Fruit fly (Drosophila melanogaster) whole organism, embryonic: Measurements from ENCODE around the gene meigo.
A peak's percentile ranks its signal among the peaks of the same experiment; 100 is the strongest.

Source experiments
- Blimp-1 ChIP-seq: fragments of 200-800 bp; sonication (Bioruptor generic); optimal IDR thresholded peaks from 3 replicates; lab custom pipeline; 2018; ENCODE audit warnings: missing biosample characterization, missing genetic modification characterization, mild to moderate bottlenecking, moderate library complexity, missing genetic modification reagents
- BtbVII ChIP-seq: fragments of 200-800 bp; sonication (Bioruptor generic); optimal IDR thresholded peaks from 3 replicates; lab custom pipeline; 2017; ENCODE audit warnings: missing biosample characterization, mild to moderate bottlenecking, missing genetic modification characterization
- Bteb2 ChIP-seq: fragments of 200-800 bp; sonication (Bioruptor generic); optimal IDR thresholded peaks from 2 replicates; lab custom pipeline; 2016; ENCODE audit warnings: missing biosample characterization, missing genetic modification characterization
- CG10147 ChIP-seq: fragments of 200-800 bp; sonication (Bioruptor generic); optimal IDR thresholded peaks from 2 replicates; lab custom pipeline; 2019; ENCODE audit warnings: missing biosample characterization, mild to moderate bottlenecking, missing genetic modification characterization, moderate library complexity
- CG10321 ChIP-seq: fragments of 200-800 bp; sonication (Bioruptor generic); IDR thresholded peaks from 2 replicates; pipeline ENCODE4 v1.3.6; 2022; ENCODE audit warnings: missing biosample characterization, missing genetic modification characterization
- CG12391 ChIP-seq: fragments of 200-800 bp; sonication (Bioruptor generic); optimal IDR thresholded peaks from 3 replicates; lab custom pipeline; 2018; ENCODE audit warnings: missing biosample characterization, mild to moderate bottlenecking, missing genetic modification characterization, moderate library complexity
- CG13624 ChIP-seq: fragments of 200-800 bp; sonication (Bioruptor generic); optimal IDR thresholded peaks from 2 replicates; lab custom pipeline; 2016; ENCODE audit warnings: missing biosample characterization, missing genetic modification characterization
- CG14860 ChIP-seq: fragments of 200-800 bp; sonication (Bioruptor generic); IDR thresholded peaks from 3 replicates; pipeline ENCODE4 v1.3.6; 2022; ENCODE audit warnings: missing biosample characterization, missing genetic modification characterization; ENCODE audit not compliant: partially characterized antibody
- CG17829 ChIP-seq: fragments of 200-800 bp; optimal IDR thresholded peaks from 2 replicates; lab custom pipeline; 2019; ENCODE audit warnings: missing biosample characterization, mild to moderate bottlenecking, missing genetic modification characterization, moderate library complexity
- CG3838 ChIP-seq: fragments of 200-800 bp; sonication (Bioruptor generic); optimal IDR thresholded peaks from 3 replicates; lab custom pipeline; 2016; ENCODE audit warnings: missing biosample characterization, missing genetic modification characterization
- CG7963 ChIP-seq: fragments of 200-800 bp; sonication (Bioruptor generic); IDR thresholded peaks from 3 replicates; pipeline ENCODE4 v1.3.6; 2022; ENCODE audit warnings: missing biosample characterization, missing genetic modification characterization; ENCODE audit not compliant: partially characterized antibody
- CG8089 ChIP-seq: fragments of 200-800 bp; sonication (Bioruptor generic); optimal IDR thresholded peaks from 3 replicates; lab custom pipeline; 2016; ENCODE audit warnings: missing biosample characterization, missing genetic modification characterization
- CG9797 ChIP-seq: fragments of 200-800 bp; sonication (Bioruptor generic); optimal IDR thresholded peaks from 3 replicates; lab custom pipeline; 2018; ENCODE audit warnings: missing biosample characterization, mild to moderate bottlenecking, missing genetic modification characterization
- CG9932 ChIP-seq: fragments of 200-800 bp; sonication (Bioruptor generic); IDR thresholded peaks from 2 replicates; pipeline ENCODE4 v1.3.6; 2022; ENCODE audit warnings: missing biosample characterization, missing genetic modification characterization
- CHES-1-like ChIP-seq: fragments of 200-800 bp; sonication (Bioruptor generic); optimal IDR thresholded peaks from 2 replicates; lab custom pipeline; 2016; ENCODE audit warnings: missing biosample characterization, missing genetic modification characterization
- Camta ChIP-seq: fragments of 200-800 bp; sonication (Bioruptor generic); optimal IDR thresholded peaks from 2 replicates; lab custom pipeline; 2016; ENCODE audit warnings: missing biosample characterization, missing genetic modification characterization
- D19B ChIP-seq: fragments of 200-800 bp; sonication (Bioruptor generic); optimal IDR thresholded peaks from 2 replicates; lab custom pipeline; 2017; ENCODE audit warnings: missing biosample characterization, mild to moderate bottlenecking, missing genetic modification characterization
- Dref ChIP-seq: fragments of 200-800 bp; sonication (Bioruptor generic); IDR thresholded peaks from 2 replicates; pipeline ENCODE4 v1.3.6; 2022; ENCODE audit warnings: missing biosample characterization, missing genetic modification characterization
- Drgx ChIP-seq: fragments of 200-800 bp; sonication (Bioruptor generic); IDR thresholded peaks from 2 replicates; pipeline ENCODE4 v1.3.6; 2022; ENCODE audit warnings: missing biosample characterization, missing genetic modification characterization
- E2f2 ChIP-seq: fragments of 200-800 bp; sonication (Bioruptor generic); IDR thresholded peaks from 2 replicates; pipeline ENCODE4 v1.3.6; 2022; ENCODE audit warnings: missing biosample characterization, missing genetic modification characterization
- Ets65A ChIP-seq: fragments of 200-800 bp; sonication (Bioruptor generic); peaks from one replicate; lab custom pipeline; 2016; ENCODE audit warnings: missing biosample characterization, missing genetic modification characterization
- Fer3 ChIP-seq: fragments of 200-800 bp; sonication (Bioruptor generic); optimal IDR thresholded peaks from 2 replicates; lab custom pipeline; 2018; ENCODE audit warnings: missing biosample characterization, mild to moderate bottlenecking, missing genetic modification characterization, moderate library complexity
- H2.0 ChIP-seq: fragments of 200-800 bp; sonication (Bioruptor generic); IDR thresholded peaks from 2 replicates; pipeline ENCODE4 v1.3.6; 2022; ENCODE audit warnings: missing biosample characterization, missing genetic modification characterization
- HHEX ChIP-seq: fragments of 200-800 bp; sonication (Bioruptor generic); optimal IDR thresholded peaks from 3 replicates; lab custom pipeline; 2017; ENCODE audit warnings: missing biosample characterization, mild to moderate bottlenecking, missing genetic modification characterization, missing genetic modification reagents
- Hr3 ChIP-seq: fragments of 200-800 bp; sonication (Bioruptor generic); optimal IDR thresholded peaks from 3 replicates; lab custom pipeline; 2016; ENCODE audit warnings: missing biosample characterization, missing genetic modification characterization
- Mad ChIP-seq: fragments of 200-800 bp; sonication (Bioruptor generic); optimal IDR thresholded peaks from 2 replicates; lab custom pipeline; 2016; ENCODE audit warnings: missing biosample characterization, missing genetic modification characterization
- Max ChIP-seq: fragments of 200-800 bp; sonication (Bioruptor generic); optimal IDR thresholded peaks from 2 replicates; lab custom pipeline; 2016; ENCODE audit warnings: missing biosample characterization, mild to moderate bottlenecking, missing genetic modification characterization
- Scr ChIP-seq: fragments of 200-800 bp; sonication (Bioruptor generic); IDR thresholded peaks from 2 replicates; pipeline ENCODE4 v1.3.6; 2022; ENCODE audit warnings: missing biosample characterization, missing genetic modification characterization; ENCODE audit not compliant: partially characterized antibody
- TFAM ChIP-seq: fragments of 200-800 bp; sonication (Bioruptor generic); optimal IDR thresholded peaks from 2 replicates; lab custom pipeline; 2017; ENCODE audit warnings: missing biosample characterization, missing genetic modification characterization, inconsistent platforms
- Taf1 ChIP-seq: fragments of 200-800 bp; sonication (Bioruptor generic); IDR thresholded peaks from 2 replicates; pipeline ENCODE4 v1.3.6; 2022; ENCODE audit warnings: missing biosample characterization, missing genetic modification characterization
- Xrp1 ChIP-seq: fragments of 200-800 bp; sonication (Bioruptor generic); IDR thresholded peaks from 2 replicates; pipeline ENCODE4 v1.3.6; 2022; ENCODE audit warnings: missing biosample characterization, missing genetic modification characterization
- abd-A ChIP-seq: fragments of 200-800 bp; sonication (Bioruptor generic); optimal IDR thresholded peaks from 3 replicates; lab custom pipeline; 2019; ENCODE audit warnings: missing biosample characterization, mild to moderate bottlenecking, missing genetic modification characterization, moderate library complexity
- bab2 ChIP-seq: fragments of 200-800 bp; sonication (Bioruptor generic); optimal IDR thresholded peaks from 2 replicates; lab custom pipeline; 2016; ENCODE audit warnings: missing biosample characterization, missing genetic modification characterization
- chif ChIP-seq, 2 experiments: fragments of 200-800 bp; sonication (Bioruptor generic); optimal IDR thresholded peaks; 3 replicates each; lab custom pipeline; 2016; ENCODE audit warnings: missing biosample characterization in 2 of 2, missing genetic modification characterization in 2 of 2
- chm ChIP-seq: fragments of 200-800 bp; sonication (Bioruptor generic); IDR thresholded peaks from 2 replicates; pipeline ENCODE4 v1.3.6; 2022; ENCODE audit warnings: missing biosample characterization, missing genetic modification characterization
- cwo ChIP-seq: fragments of 200-800 bp; sonication (Bioruptor generic); optimal IDR thresholded peaks from 3 replicates; lab custom pipeline; 2017; ENCODE audit warnings: missing biosample characterization, missing genetic modification characterization, mild to moderate bottlenecking, moderate library complexity, missing genetic modification reagents
- en ChIP-seq: fragments of 200-800 bp; sonication (Bioruptor generic); optimal IDR thresholded peaks from 2 replicates; lab custom pipeline; 2016; ENCODE audit warnings: missing biosample characterization, missing genetic modification characterization
- esg ChIP-seq: fragments of 200-800 bp; sonication (Bioruptor generic); conservative IDR thresholded peaks from 2 replicates; pipeline ENCODE4 v1.3.6; 2022; ENCODE audit warnings: missing biosample characterization, missing genetic modification characterization
- ftz-f1 ChIP-seq: fragments of 200-800 bp; sonication (Bioruptor generic); optimal IDR thresholded peaks from 2 replicates; lab custom pipeline; 2016; ENCODE audit warnings: missing biosample characterization, missing genetic modification characterization
- gfzf ChIP-seq: fragments of 200-800 bp; sonication (Bioruptor generic); optimal IDR thresholded peaks from 2 replicates; lab custom pipeline; 2016; ENCODE audit warnings: missing biosample characterization, mild to moderate bottlenecking, missing genetic modification characterization, moderate library complexity
- org-1 ChIP-seq: fragments of 200-800 bp; sonication (Bioruptor generic); optimal IDR thresholded peaks from 2 replicates; lab custom pipeline; 2017; ENCODE audit warnings: missing biosample characterization, missing genetic modification characterization
- otp ChIP-seq: fragments of 200-800 bp; sonication (Bioruptor generic); IDR thresholded peaks from 3 replicates; pipeline ENCODE4, ENCODE4 v1.3.6; 2022; ENCODE audit warnings: missing biosample characterization, missing genetic modification characterization
- pita ChIP-seq: fragments of 200-800 bp; sonication (Bioruptor generic); optimal IDR thresholded peaks from 2 replicates; lab custom pipeline; 2017; ENCODE audit warnings: missing biosample characterization, mild to moderate bottlenecking, missing genetic modification characterization
- repo ChIP-seq: fragments of 200-800 bp; sonication (Bioruptor generic); optimal IDR thresholded peaks from 2 replicates; lab custom pipeline; 2016; ENCODE audit warnings: missing biosample characterization, missing genetic modification characterization
- slbo ChIP-seq: fragments of 200-800 bp; sonication (Bioruptor generic); IDR thresholded peaks from 2 replicates; pipeline ENCODE4 v1.3.6; 2022; ENCODE audit warnings: missing biosample characterization, missing genetic modification characterization
- tll ChIP-seq, 2 experiments: fragments of 200-800 bp in 1 of 2; fragments of >200 bp in 1 of 2; sonication (Bioruptor generic) in 1 of 2; optimal IDR thresholded peaks; 2 replicates each; lab custom pipeline; 2017 to 2019; ENCODE audit warnings: missing biosample characterization in 2 of 2, missing genetic modification characterization in 2 of 2, mild to moderate bottlenecking in 1 of 2, moderate library complexity in 1 of 2
- vvl ChIP-seq: fragments of 200-800 bp; sonication (Bioruptor generic); IDR thresholded peaks from 2 replicates; pipeline ENCODE4 v1.3.6; 2022; ENCODE audit warnings: missing biosample characterization, missing genetic modification characterization
- zen ChIP-seq: fragments of 200-800 bp; sonication (Bioruptor generic); optimal IDR thresholded peaks from 3 replicates; lab custom pipeline; 2018; ENCODE audit warnings: missing biosample characterization, mild to moderate bottlenecking, missing genetic modification characterization, moderate library complexity
- zfh2 ChIP-seq: fragments of 200-800 bp; sonication (Bioruptor generic); optimal IDR thresholded peaks from 2 replicates; lab custom pipeline; 2016; ENCODE audit warnings: missing biosample characterization, missing genetic modification characterization

meigo gene

DNA sequence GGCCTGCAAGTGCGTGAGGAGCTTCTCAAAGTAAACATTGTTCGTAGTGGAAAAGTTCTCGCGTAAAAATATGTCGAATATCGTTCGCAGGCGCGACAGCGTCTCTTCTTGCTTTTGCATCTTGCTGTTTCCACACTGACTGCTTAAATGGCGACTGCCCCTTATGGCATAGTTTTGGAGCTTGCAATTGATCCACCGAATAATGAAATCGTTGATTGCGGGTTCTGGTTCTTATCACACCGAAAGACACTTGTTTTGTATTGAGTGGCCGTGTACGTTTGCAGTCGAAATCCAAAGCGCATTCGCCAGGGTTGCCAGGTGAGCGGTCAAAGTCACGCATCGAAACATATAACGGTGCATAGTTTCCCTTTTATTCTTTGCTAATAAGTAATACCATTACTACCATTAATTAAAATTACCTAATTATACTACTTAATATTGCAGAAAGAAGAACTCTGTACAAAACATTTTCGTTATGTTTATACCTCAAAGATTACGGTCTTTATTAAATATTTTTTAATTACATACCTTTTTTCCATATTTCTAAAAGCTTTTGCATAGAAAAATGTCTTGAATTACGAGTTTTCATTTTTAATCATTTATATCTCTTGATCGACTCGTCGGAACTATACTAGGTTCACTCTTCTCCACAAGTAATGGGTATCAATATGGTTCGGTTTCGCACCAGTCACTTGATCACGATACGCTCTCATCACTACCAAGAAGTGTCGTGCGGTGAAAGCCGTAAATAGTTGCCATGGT, 36.4 kb upstream of the meigo start, which contains the start of the genes CG7044 and Tbc1d22 (continued):
- TF ChIP-seq HHEX (GFP tag; lab: Kevin White, UChicago) (no peak), Ets65A (GFP tag; lab: Kevin White, UChicago) (peak; percentile 60), Max (GFP tag; lab: Kevin White, UChicago) (peak; percentile 27), Camta (no peak), CG13624 (peak; percentile 28), chm (no peak), org-1 (GFP tag; lab: Kevin White, UChicago) (no peak), cwo (no peak), CG9932 (GFP tag; lab: Robert Waterston, UW) (peak; percentile 60), gfzf (peak; percentile 75), BtbVII (no peak), Dref (GFP tag; lab: Robert Waterston, UW) (no peak; the same call in 1 of the 2 replicates), Fer3 (tag; lab: Kevin White, UChicago) (peak; percentile 26), H2.0 (peak; percentile 30; the same call in 1 of the 2 replicates), Bteb2 (no peak), TFAM (no peak), Xrp1 (GFP tag; lab: Robert Waterston, UW) (peak; percentile 36; the same call in 1 of the 2 replicates), CHES-1-like (GFP tag; lab: Kevin White, UChicago) (peak; percentile 3), repo (GFP tag; lab: Kevin White, UChicago) (no peak), zfh2 (GFP tag; lab: Kevin White, UChicago) (peak; percentile 70), E2f2 (GFP tag; lab: Robert Waterston, UW) (peak; percentile 27; the same call in 1 of the 2 replicates), Blimp-1 (peak; percentile 18), CG8089 (GFP tag; lab: Kevin White, UChicago) (peak; percentile 18), CG10147 (GFP tag; lab: Kevin White, UChicago) (no peak), CG17829 (tag; lab: Kevin White, UChicago) (peak; percentile 42), CG3838 (no peak), CG12391 (tag; lab: Kevin White, UChicago) (peak; percentile 69), abd-A (no peak), chif (GFP tag; optimal IDR thresholded peaks at IDR 0.05; lab: Kevin White, UChicago) (peak in 1 of 2 experiments; percentile 20), Drgx (no peak), ftz-f1 (GFP tag; lab: Kevin White, UChicago) (no peak), Taf1 (GFP tag; lab: Robert Waterston, UW) (no peak), Mad (GFP tag; lab: Kevin White, UChicago) (no peak), CG14860 (GFP tag; lab: Robert Waterston, UW) (peak; percentile 47; the same call in 1 of the 3 replicates), vvl (GFP tag; lab: Robert Waterston, UW) (no peak; the same call in 1 of the 2 replicates), esg (no peak), otp (GFP tag; lab: Robert Waterston, UW) (no peak), tll (GFP tag; optimal IDR thresholded peaks at IDR 0.05; lab: Kevin White, UChicago) (peak in 1 of 2 experiments; percentile 79), CG10321 (GFP tag; lab: Robert Waterston, UW) (no peak), D19B (GFP tag; lab: Kevin White, UChicago) (peak; percentile 98), Hr3 (peak; percentile 69), CG7963 (GFP tag; lab: Robert Waterston, UW) (no peak), zen (tag; lab: Kevin White, UChicago) (peak; percentile 24), bab2 (GFP tag; lab: Kevin White, UChicago) (peak; percentile 26), en (GFP tag; lab: Kevin White, UChicago) (no peak), slbo (peak; percentile 68), CG9797 (peak; percentile 66), pita (no peak), Scr (GFP tag; lab: Robert Waterston, UW) (peak; percentile 39)
